Fruit fly (Drosophila melanogaster): ENCODE data around the gene CG14207.

The CG14207 gene

dm6 chrX:19637002-19637420, 32.0 kb downstream of the CG14207 start:
- TF ChIP-seq noc (tag; optimal IDR thresholded peaks at IDR 0.05): no peak

- no peak for TF ChIP-seq noc (tag; optimal IDR thresholded peaks at IDR 0.05)
Observed at dm6 chrX:19637434-19638327, 32.7 kb downstream of the CG14207 start.

dm6 chrX:19638328-19638940, 33.4 kb downstream of the CG14207 start, which contains the start of gene Rcd-1:
TSS of gene Rcd-1 (plus strand) at chrX:19638767.
- no peak for TF ChIP-seq noc (tag; optimal IDR thresholded peaks at IDR 0.05)

dm6 chrX:19640707-19641248, 35.8 kb downstream of the CG14207 start:
- TF ChIP-seq noc (tag; optimal IDR thresholded peaks at IDR 0.05): no peak

- TF ChIP-seq noc (tag; optimal IDR thresholded peaks at IDR 0.05): no peak
Observed at dm6 chrX:19642819-19643504, 38.0 kb downstream of the CG14207 start, which contains the start of the genes CG12237 and Sec61gamma. TSS of gene CG12237 (minus strand) at chrX:19642869. TSS of gene Sec61gamma (plus strand) at chrX:19643327.

dm6 chrX:19645873-19646541, 41.0 kb downstream of the CG14207 start, which contains the start of gene Arp10:
TSS of gene Arp10 (minus strand) at chrX:19646176.
- TF ChIP-seq noc (tag; optimal IDR thresholded peaks at IDR 0.05): no peak

- TF ChIP-seq noc (tag; optimal IDR thresholded peaks at IDR 0.05): no peak
Observed at dm6 chrX:19651757-19652419, 46.9 kb downstream of the CG14207 start, which contains the start of the genes Ranbp21 and Elys. TSS of gene Ranbp21 (minus strand) at chrX:19652269. TSS of gene Elys (plus strand) at chrX:19652305.

Measured in whole organism, larva.